Fruit fly (Drosophila melanogaster) whole organism, adult: ENCODE results near the gene Sytbeta.

Source experiments
- CG11617 ChIP-seq: fragments of 200-800 bp; sonication (Bioruptor generic); optimal IDR thresholded peaks from 2 replicates; lab custom pipeline; 2017; ENCODE audit warnings: mild to moderate bottlenecking, missing biosample characterization, missing genetic modification reagents, missing genetic modification characterization
- CG12768 ChIP-seq: fragments of 200-800 bp; sonication (Bioruptor generic); optimal IDR thresholded peaks from 2 replicates; lab custom pipeline; 2017; ENCODE audit warnings: missing biosample characterization, missing genetic modification characterization, mild to moderate bottlenecking, moderate library complexity, missing genetic modification reagents
- CG14711 ChIP-seq: fragments of 200-800 bp; sonication (Bioruptor generic); optimal IDR thresholded peaks from 2 replicates; lab custom pipeline; 2018; ENCODE audit warnings: missing biosample characterization, mild to moderate bottlenecking, missing genetic modification characterization, moderate library complexity
- CG1620 ChIP-seq: fragments of 200-800 bp; sonication (Bioruptor generic); optimal IDR thresholded peaks from 2 replicates; lab custom pipeline; 2016; ENCODE audit warnings: missing biosample characterization, missing genetic modification characterization
- CG33017 ChIP-seq: fragments of 200-800 bp; sonication (Bioruptor generic); optimal IDR thresholded peaks from 2 replicates; lab custom pipeline; 2018; ENCODE audit warnings: missing biosample characterization, mild to moderate bottlenecking, missing genetic modification characterization, moderate library complexity
- CG5204 ChIP-seq: fragments of 200-800 bp; sonication (Bioruptor generic); optimal IDR thresholded peaks from 2 replicates; lab custom pipeline; 2016; ENCODE audit warnings: missing biosample characterization, missing genetic modification characterization
- CG7045 ChIP-seq: fragments of 200-800 bp; sonication (Bioruptor generic); optimal IDR thresholded peaks from 2 replicates; lab custom pipeline; 2017; ENCODE audit warnings: missing biosample characterization, mild to moderate bottlenecking, missing genetic modification characterization
- CG7101 ChIP-seq: fragments of 200-800 bp; sonication (Bioruptor generic); optimal IDR thresholded peaks from 2 replicates; lab custom pipeline; 2018; ENCODE audit warnings: missing biosample characterization, mild to moderate bottlenecking, missing genetic modification characterization, moderate library complexity
- Clk ChIP-seq: fragments of 200-800 bp; sonication (Bioruptor generic); optimal IDR thresholded peaks from 2 replicates; lab custom pipeline; 2017; ENCODE audit warnings: missing biosample characterization, missing genetic modification characterization
- Crg-1 ChIP-seq: fragments of 200-800 bp; sonication (Bioruptor generic); optimal IDR thresholded peaks from 2 replicates; lab custom pipeline; 2016; ENCODE audit warnings: missing biosample characterization, missing genetic modification characterization
- Hr96 ChIP-seq: fragments of 200-800 bp; sonication (Bioruptor generic); optimal IDR thresholded peaks from 2 replicates; lab custom pipeline; 2016; ENCODE audit warnings: missing biosample characterization, missing genetic modification characterization
- Mnt ChIP-seq: fragments of 200-800 bp; sonication (Bioruptor generic); optimal IDR thresholded peaks from 2 replicates; lab custom pipeline; 2016; ENCODE audit warnings: missing biosample characterization, mild to moderate bottlenecking, missing genetic modification characterization
- bab1 ChIP-seq: fragments of 200-800 bp; sonication (Bioruptor generic); optimal IDR thresholded peaks from 3 replicates; lab custom pipeline; 2019; ENCODE audit warnings: missing biosample characterization, mild to moderate bottlenecking, missing genetic modification characterization, moderate library complexity
- cic ChIP-seq: fragments of 200-800 bp; sonication (Bioruptor generic); optimal IDR thresholded peaks from 2 replicates; lab custom pipeline; 2017; ENCODE audit warnings: missing biosample characterization, mild to moderate bottlenecking, missing genetic modification characterization, moderate library complexity
- cnc ChIP-seq, 2 experiments: fragments of >200 bp; optimal IDR thresholded peaks; 2 replicates each; lab custom pipeline; 2017
- kay ChIP-seq: fragments of 200-800 bp; sonication (Bioruptor generic); peaks from one replicate; lab custom pipeline; 2016; ENCODE audit warnings: missing biosample characterization, missing genetic modification characterization, borderline replicate concordance
- ovo ChIP-seq: fragments of 200-800 bp; sonication (Bioruptor generic); optimal IDR thresholded peaks from 2 replicates; lab custom pipeline; 2016; ENCODE audit warnings: missing biosample characterization, missing genetic modification characterization
- pad ChIP-seq: fragments of 200-800 bp; sonication (Bioruptor generic); optimal IDR thresholded peaks from 3 replicates; lab custom pipeline; 2017; ENCODE audit warnings: missing biosample characterization, missing genetic modification characterization, mild to moderate bottlenecking, moderate library complexity, missing genetic modification reagents
- tj ChIP-seq: fragments of 200-800 bp; sonication (Bioruptor generic); optimal IDR thresholded peaks from 3 replicates; lab custom pipeline; 2017; ENCODE audit warnings: missing biosample characterization, mild to moderate bottlenecking, missing genetic modification characterization, moderate library complexity
- toe ChIP-seq: fragments of 200-800 bp; sonication (Bioruptor generic); optimal IDR thresholded peaks from 2 replicates; lab custom pipeline; 2016; ENCODE audit warnings: missing biosample characterization, missing genetic modification characterization

Sytbeta gene

dm6 chr3L:15104849-15105555 lies 40.2 kb upstream of the Sytbeta start:
- TF ChIP-seq cic (GFP tag; lab: Kevin White, UChicago) (no peak), CG7101 (peak; percentile 23), toe (GFP tag; lab: Kevin White, UChicago) (no peak), CG14711 (no peak), CG1620 (GFP tag; lab: Kevin White, UChicago) (no peak), Crg-1 (GFP tag; lab: Kevin White, UChicago) (no peak), pad (GFP tag; lab: Kevin White, UChicago) (no peak), cnc (optimal IDR thresholded peaks at IDR 0.05; lab: Kevin White, UChicago) (no peak), Hr96 (peak; percentile 38), CG5204 (peak; percentile 51), CG7045 (GFP tag; lab: Kevin White, UChicago) (no peak), CG11617 (GFP tag; lab: Kevin White, UChicago) (no peak), Mnt (GFP tag; lab: Kevin White, UChicago) (no peak), bab1 (no peak), Clk (no peak), tj (GFP tag; lab: Kevin White, UChicago) (no peak), CG12768 (GFP tag; lab: Kevin White, UChicago) (peak; percentile 22), kay (GFP tag; lab: Kevin White, UChicago) (no peak), ovo (no peak), CG33017 (tag; lab: Kevin White, UChicago) (peak; percentile 39)

dm6 chr3L:15103988-15104848 lies 39.4 kb upstream of the Sytbeta start:
- TF ChIP-seq pad (GFP tag; lab: Kevin White, UChicago): peak; percentile 46
- no peak for TF ChIP-seq toe (GFP tag; lab: Kevin White, UChicago)
- TF ChIP-seq CG33017 (tag; lab: Kevin White, UChicago): no peak
- TF ChIP-seq tj (GFP tag; lab: Kevin White, UChicago): peak; percentile 6

dm6 chr3L:15102669-15103309 lies 38.0 kb upstream of the Sytbeta start:
- TF ChIP-seq pad (GFP tag; lab: Kevin White, UChicago) (peak; percentile 56), bab1 (no peak), CG11617 (GFP tag; lab: Kevin White, UChicago) (no peak)

- TF ChIP-seq tj (GFP tag; lab: Kevin White, UChicago): peak; percentile 86
- TF ChIP-seq kay (GFP tag; lab: Kevin White, UChicago): no peak
- TF ChIP-seq bab1: no peak
These were observed 37.0 kb upstream of the Sytbeta start for dm6 chr3L:15101639-15102413.

- TF ChIP-seq tj (GFP tag; lab: Kevin White, UChicago) (peak; percentile 93), CG7101 (no peak), Hr96 (no peak)
These were observed 36.2 kb upstream of the Sytbeta start for dm6 chr3L:15100983-15101382.

- no peak for TF ChIP-seq CG14711
- TF ChIP-seq CG33017 (tag; lab: Kevin White, UChicago): no peak
- TF ChIP-seq toe (GFP tag; lab: Kevin White, UChicago): no peak
- no peak for TF ChIP-seq kay (GFP tag; lab: Kevin White, UChicago)
- no peak for TF ChIP-seq CG7045 (GFP tag; lab: Kevin White, UChicago)
- no peak for TF ChIP-seq CG5204
- TF ChIP-seq pad (GFP tag; lab: Kevin White, UChicago): no peak
These were observed 34.8 kb upstream of the Sytbeta start for dm6 chr3L:15099541-15099940.
